Worm (Caenorhabditis elegans): ENCODE results near the gene tsfm-1.

Gene tsfm-1

DNA sequence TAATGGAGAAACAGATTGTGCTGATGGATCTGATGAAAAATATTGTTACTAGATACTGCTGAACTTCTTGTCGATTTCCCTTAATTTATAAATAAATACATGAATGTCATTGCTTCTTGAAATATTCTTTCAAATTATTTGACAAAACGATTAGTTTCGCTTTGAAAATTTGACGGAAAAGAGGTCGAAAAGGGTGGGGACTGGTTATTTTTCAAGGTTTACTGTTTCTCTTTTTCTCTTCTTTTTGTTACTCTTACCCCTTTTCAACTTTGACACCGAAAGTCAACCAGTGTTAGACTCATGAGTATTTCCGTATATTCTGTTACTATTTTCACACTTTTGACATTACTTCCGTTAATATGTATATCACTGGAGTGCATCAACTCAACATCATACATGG is 16.0 kb downstream of the tsfm-1 start, which contains the start of gene T04H1.12:
TSS of gene T04H1.12 (plus strand) at position 301 of the 400 bp plus-strand sequence.
- TF ChIP-seq ces-1 (GFP tag; optimal IDR thresholded peaks at IDR 0.05) (no peak), elt-1 (tag; optimal IDR thresholded peaks at IDR 0.05; ENCODE audit: borderline replicate concordance, insufficient read depth) (no peak), pha-4 (tag; optimal IDR thresholded peaks at IDR 0.05) (no peak), nhr-28 (tag; optimal IDR thresholded peaks at IDR 0.05) (no peak), lsy-2 (tag; optimal IDR thresholded peaks at IDR 0.05) (no peak), lin-13 (tag; optimal IDR thresholded peaks at IDR 0.05) (no peak), elt-3 (tag; optimal IDR thresholded peaks at IDR 0.05) (no peak), mls-2 (tag; optimal IDR thresholded peaks at IDR 0.05) (no peak), bed-3 (GFP tag; optimal IDR thresholded peaks at IDR 0.05) (no peak), unc-39 (tag; optimal IDR thresholded peaks at IDR 0.05) (no peak), tbx-8 (GFP tag; optimal IDR thresholded peaks at IDR 0.05) (no peak), flh-1 (GFP tag; optimal IDR thresholded peaks at IDR 0.05) (no peak), mep-1 (tag; optimal IDR thresholded peaks at IDR 0.05) (no peak), nhr-76 (tag; optimal IDR thresholded peaks at IDR 0.05) (no peak), unc-120 (tag; optimal IDR thresholded peaks at IDR 0.05; ENCODE audit: poor library complexity, severe bottlenecking) (no peak), ztf-11 (tag; optimal IDR thresholded peaks at IDR 0.05) (no peak), hlh-1 (tag; optimal IDR thresholded peaks at IDR 0.05) (no peak), ceh-43 (GFP tag; optimal IDR thresholded peaks at IDR 0.05) (no peak), sem-2 (GFP tag; optimal IDR thresholded peaks at IDR 0.05) (no peak)

DNA sequence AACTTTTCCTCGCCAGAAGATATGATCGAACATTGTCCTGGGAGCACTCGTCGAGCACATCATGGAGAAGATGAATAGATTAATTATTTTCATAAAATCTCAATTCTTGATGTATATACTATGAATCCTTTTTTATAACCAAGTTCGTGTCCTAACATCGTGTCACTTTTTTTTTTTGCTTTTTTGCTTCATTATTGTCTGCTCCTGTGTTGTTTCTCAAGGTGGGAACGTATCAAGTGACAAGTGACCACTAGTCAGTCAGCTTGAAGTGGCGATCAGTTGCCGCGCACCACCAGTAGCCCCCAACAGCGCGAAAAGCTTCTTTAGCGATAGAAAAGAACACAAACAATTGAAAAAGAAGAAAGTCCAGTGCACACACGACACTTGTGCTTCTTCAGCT is 19.1 kb downstream of the tsfm-1 start, which contains the start of gene lrx-1:
TSS of gene lrx-1 (plus strand) at position 301 of the 400 bp plus-strand sequence.
- no peak for TF ChIP-seq nhr-76 (tag; optimal IDR thresholded peaks at IDR 0.05)
- no peak for TF ChIP-seq elt-3 (tag; optimal IDR thresholded peaks at IDR 0.05)
- TF ChIP-seq snpc-4 (tag; optimal IDR thresholded peaks at IDR 0.05), result no peak
- TF ChIP-seq sptf-1 (tag; optimal IDR thresholded peaks at IDR 0.05), result no peak
- no peak for TF ChIP-seq ceh-43 (GFP tag; optimal IDR thresholded peaks at IDR 0.05)
- TF ChIP-seq elt-1 (tag; optimal IDR thresholded peaks at IDR 0.05; ENCODE audit: borderline replicate concordance, insufficient read depth), result no peak
- TF ChIP-seq blmp-1 (tag; optimal IDR thresholded peaks at IDR 0.05), result no peak
- no peak for TF ChIP-seq drap-1 (GFP tag; optimal IDR thresholded peaks at IDR 0.05)
- TF ChIP-seq flh-1 (GFP tag; optimal IDR thresholded peaks at IDR 0.05), result no peak
- TF ChIP-seq pha-4 (tag; optimal IDR thresholded peaks at IDR 0.05), result no peak
- no peak for TF ChIP-seq nhr-2 (tag; optimal IDR thresholded peaks at IDR 0.05)
- no peak for TF ChIP-seq sem-2 (GFP tag; optimal IDR thresholded peaks at IDR 0.05)
- no peak for TF ChIP-seq nhr-237 (tag; optimal IDR thresholded peaks at IDR 0.05)
- no peak for TF ChIP-seq ham-2 (GFP tag; optimal IDR thresholded peaks at IDR 0.05)
- TF ChIP-seq unc-120 (tag; optimal IDR thresholded peaks at IDR 0.05; ENCODE audit: poor library complexity, severe bottlenecking), result no peak
- no peak for TF ChIP-seq mep-1 (tag; optimal IDR thresholded peaks at IDR 0.05)
- TF ChIP-seq lin-13 (tag; optimal IDR thresholded peaks at IDR 0.05), result no peak
- TF ChIP-seq ceh-83 (GFP tag; optimal IDR thresholded peaks at IDR 0.05), result no peak

DNA sequence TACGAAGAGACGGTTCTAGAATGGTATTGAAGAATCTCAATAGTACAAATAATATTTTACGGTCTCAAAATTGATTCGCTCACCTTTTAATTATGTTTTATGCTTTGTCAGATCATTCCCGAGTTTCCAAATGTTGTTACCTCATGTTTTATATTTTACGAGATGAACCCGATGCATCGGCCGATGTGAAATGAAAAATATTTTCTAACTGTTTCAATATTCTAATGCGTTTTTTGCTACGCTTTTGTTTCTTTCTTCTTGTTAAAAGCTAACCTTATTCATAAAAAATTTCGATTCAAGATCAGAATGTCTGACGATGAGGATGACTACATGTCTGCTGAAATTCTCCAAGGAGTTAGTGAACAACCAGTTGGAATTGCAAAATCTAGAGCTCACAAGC is 20.3 kb downstream of the tsfm-1 start, which contains the start of gene T04H1.5:
TSS of gene T04H1.5 (plus strand) at position 301 of the 400 bp plus-strand sequence.
- TF ChIP-seq blmp-1 (tag; optimal IDR thresholded peaks at IDR 0.05) (no peak), mab-5 (tag; optimal IDR thresholded peaks at IDR 0.05) (no peak), ces-1 (GFP tag; optimal IDR thresholded peaks at IDR 0.05) (no peak), unc-120 (tag; optimal IDR thresholded peaks at IDR 0.05; ENCODE audit: poor library complexity, severe bottlenecking) (no peak), ztf-11 (tag; optimal IDR thresholded peaks at IDR 0.05) (no peak), sptf-1 (tag; optimal IDR thresholded peaks at IDR 0.05) (no peak), zip-8 (tag; optimal IDR thresholded peaks at IDR 0.05) (no peak), flh-1 (GFP tag; optimal IDR thresholded peaks at IDR 0.05) (no peak), nhr-12 (tag; optimal IDR thresholded peaks at IDR 0.05) (no peak), nhr-237 (tag; optimal IDR thresholded peaks at IDR 0.05) (no peak), ham-2 (GFP tag; optimal IDR thresholded peaks at IDR 0.05) (no peak), pha-4 (tag; optimal IDR thresholded peaks at IDR 0.05) (no peak), nhr-76 (tag; optimal IDR thresholded peaks at IDR 0.05) (no peak), mep-1 (tag; optimal IDR thresholded peaks at IDR 0.05) (no peak), mls-2 (tag; optimal IDR thresholded peaks at IDR 0.05) (no peak), unc-62 (GFP tag; optimal IDR thresholded peaks at IDR 0.05) (no peak), cnd-1 (tag; optimal IDR thresholded peaks at IDR 0.05) (no peak)

DNA sequence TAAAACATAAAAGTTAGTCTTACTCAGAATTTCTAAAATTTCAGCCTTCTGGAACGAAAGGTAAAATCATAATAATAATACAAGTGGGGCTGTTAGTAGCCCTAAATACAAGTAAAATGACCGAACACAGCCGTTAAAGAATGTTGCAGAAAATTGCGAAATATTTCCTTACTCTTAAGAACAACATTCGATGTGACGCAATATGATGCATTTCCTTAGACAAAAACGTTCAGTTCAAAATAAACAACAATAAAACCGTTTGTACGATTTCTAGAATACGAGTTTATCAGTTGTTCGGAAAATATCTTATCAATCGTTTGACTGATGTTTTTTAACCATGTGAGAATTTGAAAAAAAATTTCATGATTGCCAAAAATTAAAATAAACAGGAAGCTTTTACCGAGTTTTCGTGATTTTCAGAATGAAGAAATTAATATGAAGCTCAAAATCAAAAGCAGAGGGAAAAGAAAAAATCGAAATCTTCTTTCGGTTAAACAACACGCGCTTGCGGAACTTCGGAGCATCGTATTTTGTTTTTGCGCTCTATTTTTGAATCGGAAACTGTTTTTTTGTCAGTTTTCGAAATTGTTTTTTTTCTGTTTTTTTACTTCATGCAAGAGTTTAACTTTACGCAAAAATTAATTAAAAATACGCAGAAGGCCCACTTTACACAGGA is 25.4 kb downstream of the tsfm-1 start:
- TF ChIP-seq elt-3 (tag; optimal IDR thresholded peaks at IDR 0.05) (no peak), mep-1 (tag; optimal IDR thresholded peaks at IDR 0.05) (no peak), nhr-76 (tag; optimal IDR thresholded peaks at IDR 0.05) (no peak), M03D4.4 (tag; optimal IDR thresholded peaks at IDR 0.05) (no peak), ceh-43 (GFP tag; optimal IDR thresholded peaks at IDR 0.05) (no peak), mls-2 (tag; optimal IDR thresholded peaks at IDR 0.05) (no peak), unc-120 (tag; optimal IDR thresholded peaks at IDR 0.05; ENCODE audit: poor library complexity, severe bottlenecking) (no peak), zip-8 (tag; optimal IDR thresholded peaks at IDR 0.05) (peak; percentile 56), ham-2 (GFP tag; optimal IDR thresholded peaks at IDR 0.05) (no peak)
